Fruit fly (Drosophila melanogaster) whole organism, embryonic: ENCODE results near the gene Sf3b2.
A peak's percentile ranks its signal among the peaks of the same experiment; 100 is the strongest.

ENCODE experiments used
- Ada2b ChIP-seq: fragments of 200-800 bp; sonication (Bioruptor generic); IDR thresholded peaks from 2 replicates; pipeline ENCODE4 v1.3.6; 2022; ENCODE audit warnings: missing biosample characterization, missing genetic modification characterization
- B-H2 ChIP-seq: fragments of 200-800 bp; sonication (Bioruptor generic); optimal IDR thresholded peaks from 2 replicates; lab custom pipeline; 2018; ENCODE audit warnings: missing biosample characterization, mild to moderate bottlenecking, missing genetic modification characterization
- C15 ChIP-seq: fragments of 200-800 bp; sonication (Bioruptor generic); IDR thresholded peaks from 3 replicates; pipeline ENCODE4 v1.3.6; 2022; ENCODE audit warnings: missing biosample characterization, missing genetic modification characterization
- CG11093 ChIP-seq: fragments of 200-800 bp; sonication (Bioruptor generic); IDR thresholded peaks from 3 replicates; pipeline ENCODE4 v1.3.6; 2022; ENCODE audit warnings: missing biosample characterization, missing genetic modification characterization
- CG11398 ChIP-seq: fragments of 200-800 bp; sonication (Bioruptor generic); optimal IDR thresholded peaks from 2 replicates; lab custom pipeline; 2016; ENCODE audit warnings: missing biosample characterization, missing genetic modification characterization
- CG11696 ChIP-seq: fragments of 200-800 bp; sonication (Bioruptor generic); IDR thresholded peaks from 2 replicates; pipeline ENCODE4 v1.3.6; 2022; ENCODE audit warnings: missing biosample characterization, missing genetic modification characterization
- CG12104 ChIP-seq: fragments of 200-800 bp; sonication (Bioruptor generic); optimal IDR thresholded peaks from 3 replicates; lab custom pipeline; 2016; ENCODE audit warnings: missing biosample characterization, missing genetic modification characterization
- CG12299 ChIP-seq: fragments of 200-800 bp; sonication (Bioruptor generic); optimal IDR thresholded peaks from 2 replicates; lab custom pipeline; 2018; ENCODE audit warnings: missing biosample characterization, mild to moderate bottlenecking, missing genetic modification characterization
- CG14965 ChIP-seq: fragments of 200-800 bp; sonication (Bioruptor generic); optimal IDR thresholded peaks from 2 replicates; lab custom pipeline; 2016; ENCODE audit warnings: missing biosample characterization, missing genetic modification characterization, borderline replicate concordance
- CG16779 ChIP-seq: fragments of 200-800 bp; sonication (Bioruptor generic); IDR thresholded peaks from 2 replicates; pipeline ENCODE4 v1.3.6; 2022; ENCODE audit warnings: missing biosample characterization, missing genetic modification characterization
- CG17359 ChIP-seq: fragments of 200-800 bp; sonication (Bioruptor generic); optimal IDR thresholded peaks from 3 replicates; lab custom pipeline; 2018; ENCODE audit warnings: missing biosample characterization, mild to moderate bottlenecking, missing genetic modification characterization, moderate library complexity
- CG17361 ChIP-seq: fragments of 200-800 bp; sonication (Bioruptor generic); IDR thresholded peaks from 3 replicates; pipeline ENCODE4 v1.3.6; 2022; ENCODE audit warnings: missing biosample characterization, missing genetic modification characterization
- CG1832 ChIP-seq: fragments of 200-800 bp; sonication (Bioruptor generic); optimal IDR thresholded peaks from 2 replicates; lab custom pipeline; 2017; ENCODE audit warnings: missing biosample characterization, mild to moderate bottlenecking, missing genetic modification characterization, inconsistent platforms
- CG2202 ChIP-seq: fragments of 200-800 bp; sonication (Bioruptor generic); optimal IDR thresholded peaks from 2 replicates; lab custom pipeline; 2018; ENCODE audit warnings: missing biosample characterization, mild to moderate bottlenecking, missing genetic modification characterization
- CG2875 ChIP-seq: fragments of 200-800 bp; sonication (Bioruptor generic); optimal IDR thresholded peaks from 2 replicates; lab custom pipeline; 2017; ENCODE audit warnings: missing biosample characterization, mild to moderate bottlenecking, missing genetic modification characterization, missing genetic modification reagents
- CG6765 ChIP-seq: fragments of 200-800 bp; sonication (Bioruptor generic); optimal IDR thresholded peaks from 3 replicates; lab custom pipeline; 2017; ENCODE audit warnings: missing biosample characterization, mild to moderate bottlenecking, missing genetic modification characterization
- CG8924 ChIP-seq: fragments of 200-800 bp; optimal IDR thresholded peaks from 3 replicates; lab custom pipeline; 2019; ENCODE audit warnings: missing biosample characterization, mild to moderate bottlenecking, missing genetic modification characterization, moderate library complexity
- Elba2 ChIP-seq: fragments of 200-800 bp; sonication (Bioruptor generic); optimal IDR thresholded peaks from 3 replicates; lab custom pipeline; 2016; ENCODE audit warnings: missing biosample characterization, missing genetic modification characterization
- HLH3B ChIP-seq: fragments of 200-800 bp; sonication (Bioruptor generic); IDR thresholded peaks from 2 replicates; pipeline ENCODE4 v1.3.6; 2022; ENCODE audit warnings: missing biosample characterization, missing genetic modification characterization
- Mad ChIP-seq: fragments of 200-800 bp; sonication (Bioruptor generic); optimal IDR thresholded peaks from 2 replicates; lab custom pipeline; 2016; ENCODE audit warnings: missing biosample characterization, missing genetic modification characterization
- NC2β ChIP-seq: fragments of 200-800 bp; sonication (Bioruptor generic); optimal IDR thresholded peaks from 2 replicates; lab custom pipeline; 2016; ENCODE audit warnings: missing biosample characterization, missing genetic modification characterization
- NfI ChIP-seq: fragments of 200-800 bp; sonication (Bioruptor generic); optimal IDR thresholded peaks from 3 replicates; lab custom pipeline; 2018; ENCODE audit warnings: missing biosample characterization, mild to moderate bottlenecking, missing genetic modification characterization, moderate library complexity
- Side ChIP-seq: fragments of 200-800 bp; sonication (Bioruptor generic); optimal IDR thresholded peaks from 2 replicates; lab custom pipeline; 2016; ENCODE audit warnings: missing biosample characterization, missing genetic modification characterization
- Usf ChIP-seq: fragments of 200-800 bp; sonication (Bioruptor generic); optimal IDR thresholded peaks from 2 replicates; lab custom pipeline; 2017; ENCODE audit warnings: missing genotype, missing biosample characterization, missing genetic modification characterization
- YL-1 ChIP-seq: fragments of 200-800 bp; sonication (Bioruptor generic); optimal IDR thresholded peaks from 3 replicates; lab custom pipeline; 2017; ENCODE audit warnings: missing biosample characterization, mild to moderate bottlenecking, missing genetic modification characterization
- cg ChIP-seq: fragments of 200-800 bp; sonication (Bioruptor generic); optimal IDR thresholded peaks from 3 replicates; lab custom pipeline; 2019; ENCODE audit warnings: missing biosample characterization, mild to moderate bottlenecking, missing genetic modification characterization, moderate library complexity
- chinmo ChIP-seq: fragments of 200-800 bp; sonication (Bioruptor generic); IDR thresholded peaks from 4 replicates; pipeline ENCODE4 v1.3.6; 2022; ENCODE audit warnings: missing biosample characterization, missing genetic modification characterization; ENCODE audit not compliant: partially characterized antibody
- disco-r ChIP-seq: fragments of 200-800 bp; sonication (Bioruptor generic); optimal IDR thresholded peaks from 2 replicates; lab custom pipeline; 2016; ENCODE audit warnings: missing biosample characterization, missing genetic modification characterization
- ems ChIP-seq: fragments of 200-800 bp; sonication (Bioruptor generic); optimal IDR thresholded peaks from 3 replicates; lab custom pipeline; 2016; ENCODE audit warnings: missing biosample characterization, missing genetic modification characterization
- grn ChIP-seq: fragments of 200-800 bp; sonication (Bioruptor generic); optimal IDR thresholded peaks from 3 replicates; lab custom pipeline; 2017; ENCODE audit warnings: missing biosample characterization, missing genetic modification characterization
- gsb-n ChIP-seq: fragments of 200-800 bp; sonication (Bioruptor generic); optimal IDR thresholded peaks from 3 replicates; lab custom pipeline; 2018; ENCODE audit warnings: missing biosample characterization, mild to moderate bottlenecking, missing genetic modification characterization
- ham ChIP-seq: fragments of 200-800 bp; sonication (Bioruptor generic); IDR thresholded peaks from 2 replicates; pipeline ENCODE4 v1.3.6; 2022; ENCODE audit warnings: missing biosample characterization, missing genetic modification characterization
- ind ChIP-seq: fragments of 200-800 bp; sonication (Bioruptor generic); optimal IDR thresholded peaks from 3 replicates; lab custom pipeline; 2016; ENCODE audit warnings: missing biosample characterization, missing genetic modification characterization
- inv ChIP-seq: fragments of 200-800 bp; sonication (Bioruptor generic); IDR thresholded peaks from 2 replicates; pipeline ENCODE4 v1.3.6; 2022; ENCODE audit warnings: missing biosample characterization, missing genetic modification characterization; ENCODE audit not compliant: partially characterized antibody
- jumu ChIP-seq: fragments of 200-800 bp; sonication (Bioruptor generic); optimal IDR thresholded peaks from 3 replicates; lab custom pipeline; 2016; ENCODE audit warnings: missing biosample characterization, missing genetic modification characterization
- klu ChIP-seq: fragments of 200-800 bp; sonication (Bioruptor generic); IDR thresholded peaks from 2 replicates; pipeline ENCODE4 v1.3.6; 2022; ENCODE audit warnings: missing biosample characterization, missing genetic modification characterization
- lilli ChIP-seq: fragments of 200-800 bp; sonication (Bioruptor generic); optimal IDR thresholded peaks from 3 replicates; lab custom pipeline; 2016; ENCODE audit warnings: missing biosample characterization, missing genetic modification characterization
- lmd ChIP-seq: fragments of 200-800 bp; sonication (Bioruptor generic); IDR thresholded peaks from 2 replicates; pipeline ENCODE4 v1.3.6; 2022; ENCODE audit warnings: missing biosample characterization, missing genetic modification characterization
- nau ChIP-seq: fragments of 200-800 bp; sonication (Bioruptor generic); optimal IDR thresholded peaks from 3 replicates; lab custom pipeline; 2017; ENCODE audit warnings: missing biosample characterization, mild to moderate bottlenecking, missing genetic modification characterization, missing genetic modification reagents
- pho ChIP-seq: fragments of 200-800 bp; sonication (Bioruptor generic); optimal IDR thresholded peaks from 2 replicates; lab custom pipeline; 2016; ENCODE audit warnings: missing biosample characterization, missing genetic modification characterization
- rib ChIP-seq: fragments of 200-800 bp; sonication (Bioruptor generic); IDR thresholded peaks from 2 replicates; pipeline ENCODE4 v1.3.6; 2022; ENCODE audit warnings: missing biosample characterization, missing genetic modification characterization
- slou ChIP-seq: fragments of 200-800 bp; sonication (Bioruptor generic); optimal IDR thresholded peaks from 3 replicates; lab custom pipeline; 2016; ENCODE audit warnings: missing biosample characterization, missing genetic modification characterization
- ssp ChIP-seq: fragments of 200-800 bp; sonication (Bioruptor generic); IDR thresholded peaks from 2 replicates; pipeline ENCODE4 v1.3.6; 2022; ENCODE audit warnings: missing biosample characterization, missing genetic modification characterization
- tin ChIP-seq: fragments of 200-800 bp; sonication (Bioruptor generic); optimal IDR thresholded peaks from 3 replicates; lab custom pipeline; 2016; ENCODE audit warnings: missing biosample characterization, missing genetic modification characterization
- tup ChIP-seq: fragments of 200-800 bp; sonication (Bioruptor generic); optimal IDR thresholded peaks from 2 replicates; lab custom pipeline; 2016; ENCODE audit warnings: missing biosample characterization, mild to moderate bottlenecking, missing genetic modification characterization, moderate library complexity
- zen ChIP-seq: fragments of 200-800 bp; sonication (Bioruptor generic); optimal IDR thresholded peaks from 3 replicates; lab custom pipeline; 2018; ENCODE audit warnings: missing biosample characterization, mild to moderate bottlenecking, missing genetic modification characterization, moderate library complexity
- zen2 ChIP-seq: fragments of 200-800 bp; sonication (Bioruptor generic); IDR thresholded peaks from 3 replicates; pipeline ENCODE4 v1.3.6; 2022; ENCODE audit warnings: missing biosample characterization, missing genetic modification characterization; ENCODE audit not compliant: partially characterized antibody
- zfh1 ChIP-seq: fragments of 200-800 bp; sonication (Bioruptor generic); IDR thresholded peaks from 3 replicates; pipeline ENCODE4 v1.3.6; 2022; ENCODE audit warnings: missing biosample characterization, missing genetic modification characterization
- zfh2 ChIP-seq: fragments of 200-800 bp; sonication (Bioruptor generic); optimal IDR thresholded peaks from 2 replicates; lab custom pipeline; 2016; ENCODE audit warnings: missing biosample characterization, missing genetic modification characterization

Sf3b2 gene

DNA sequence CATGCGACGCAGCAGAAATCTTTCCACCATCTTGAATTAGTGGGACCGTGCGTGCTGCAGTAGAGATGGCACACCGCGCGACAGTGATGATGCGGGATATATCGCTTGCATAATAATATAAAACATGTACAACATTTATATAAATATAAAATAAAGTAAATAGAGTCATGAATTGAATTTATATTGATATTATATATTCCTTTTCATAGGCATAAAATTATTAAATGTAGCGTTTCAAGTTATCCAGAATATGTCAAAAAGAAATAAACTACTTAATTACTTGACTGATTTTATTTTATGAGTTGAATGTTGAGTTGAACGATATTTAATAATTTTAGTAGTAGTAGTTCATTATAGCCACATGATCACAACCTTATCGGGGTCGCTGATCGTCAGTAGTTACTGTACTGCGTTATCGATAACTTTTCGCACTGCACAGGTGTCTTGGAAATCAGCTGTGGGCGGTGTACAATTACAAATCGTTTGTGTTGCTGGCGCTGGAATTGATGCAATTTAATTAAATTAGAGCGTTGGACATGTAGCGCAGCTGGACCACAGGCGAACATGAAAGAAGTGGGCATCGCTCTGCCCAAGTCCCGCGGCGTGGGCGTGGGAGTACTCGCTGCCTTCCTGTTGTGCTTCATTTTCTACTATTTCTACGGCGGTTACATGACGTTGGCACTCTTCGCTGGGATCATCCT, 41.1 kb downstream of the Sf3b2 start, which contains the start of the genes Chd1 and Bem46 (continued):
- TF ChIP-seq lilli (GFP tag; lab: Kevin White, UChicago) (peak; percentile 85), C15 (GFP tag; lab: Robert Waterston, UW) (no peak), tup (peak; percentile 50), CG14965 (no peak), HLH3B (GFP tag; lab: Robert Waterston, UW) (peak; percentile 82), rib (GFP tag; lab: Robert Waterston, UW) (peak; percentile 78), slou (GFP tag; lab: Kevin White, UChicago) (peak; percentile 82), zfh1 (peak; percentile 82), Mad (GFP tag; lab: Kevin White, UChicago) (peak; percentile 79), inv (peak; percentile 39; the same call in 1 of the 2 replicates), B-H2 (peak; percentile 89), chinmo (GFP tag; lab: Robert Waterston, UW) (0 out of 4 replicates have a peak, but pooled peaks have one; percentile 40), ind (GFP tag; lab: Kevin White, UChicago) (peak; percentile 92), CG11093 (GFP tag; lab: Robert Waterston, UW) (peak; percentile 78; the same call in 2 of the 3 replicates), CG17361 (peak; percentile 96), CG12299 (peak; percentile 69), ssp (GFP tag; lab: Robert Waterston, UW) (peak; percentile 78), CG16779 (0 out of 2 replicates have a peak, but pooled peaks have one; percentile 6), gsb-n (no peak), klu (GFP tag; lab: Robert Waterston, UW) (peak; percentile 87), Elba2 (GFP tag; lab: Kevin White, UChicago) (peak; percentile 1), CG8924 (tag; lab: Kevin White, UChicago) (peak; percentile 88), Side (GFP tag; lab: Kevin White, UChicago) (peak; percentile 18), CG11398 (no peak), NfI (GFP tag; lab: Kevin White, UChicago) (peak; percentile 85), grn (GFP tag; lab: Kevin White, UChicago) (no peak), CG6765 (peak; percentile 54), zen2 (0 out of 3 replicates have a peak, but pooled peaks have one; percentile 27), tin (peak; percentile 87), ems (GFP tag; lab: Kevin White, UChicago) (peak; percentile 69), CG11696 (GFP tag; lab: Robert Waterston, UW) (peak; percentile 54; the same call in 1 of the 2 replicates), NC2β (GFP tag; lab: Kevin White, UChicago) (peak; percentile 48), CG2875 (GFP tag; lab: Kevin White, UChicago) (peak; percentile 77), CG17359 (tag; lab: Kevin White, UChicago) (peak; percentile 79), CG12104 (GFP tag; lab: Kevin White, UChicago) (peak; percentile 80), pho (GFP tag; lab: Kevin White, UChicago) (peak; percentile 75), zfh2 (GFP tag; lab: Kevin White, UChicago) (peak; percentile 84), CG1832 (GFP tag; lab: Kevin White, UChicago) (no peak), zen (tag; lab: Kevin White, UChicago) (peak; percentile 83), Usf (GFP tag; lab: Kevin White, UChicago) (peak; percentile 84), disco-r (peak; percentile 12), cg (no peak), CG2202 (tag; lab: Kevin White, UChicago) (peak; percentile 54), lmd (GFP tag; lab: Robert Waterston, UW) (peak; percentile 90), YL-1 (GFP tag; lab: Kevin White, UChicago) (peak; percentile 90), ham (peak; percentile 66; the same call in 1 of the 2 replicates), jumu (peak; percentile 69), Ada2b (GFP tag; lab: Robert Waterston, UW) (peak; percentile 73), nau (GFP tag; lab: Kevin White, UChicago) (no peak)
